Worm (Caenorhabditis elegans) whole organism, L1 larva: ENCODE results near the gene fbxa-9.
A peak's percentile ranks its signal among the peaks of the same experiment; 100 is the strongest.

Experiments used
- Y116A8C.19 ChIP-seq: sonication (generic microtip); optimal IDR thresholded peaks from 2 replicates; lab custom pipeline; 2016; ENCODE audit warnings: missing compliant biosample characterization, missing genetic modification characterization, borderline replicate concordance
- ceh-82 ChIP-seq, 3 experiments: fragments of 150-350 bp in 1 of 3; sonication (generic microtip) in 2 of 3; optimal IDR thresholded peaks; 2 replicates each; lab custom pipeline; 2014 to 2017; ENCODE audit warnings: missing biosample characterization in 3 of 3, missing genetic modification characterization in 3 of 3
- ceh-88 ChIP-seq: fragments of 200-800 bp; sonication (Bioruptor generic); IDR thresholded peaks from 2 replicates; pipeline ENCODE4 v1.3.6; 2022; ENCODE audit warnings: missing genetic modification characterization, missing compliant biosample characterization
- ces-1 ChIP-seq: fragments of 150-350 bp; optimal IDR thresholded peaks from 2 replicates; lab custom pipeline; 2014; ENCODE audit warnings: missing biosample characterization, missing genetic modification reagents, missing genetic modification characterization
- dpl-1 ChIP-seq, 3 experiments: fragments of 150-350 bp in 2 of 3; sonication (generic microtip) in 1 of 3; optimal IDR thresholded peaks; 2 replicates each; lab custom pipeline; 2014 to 2017; ENCODE audit warnings: missing biosample characterization in 3 of 3, missing genetic modification characterization in 3 of 3, missing genetic modification reagents in 3 of 3
- dsc-1 ChIP-seq: sonication (generic microtip); optimal IDR thresholded peaks from 2 replicates; lab custom pipeline; 2016; ENCODE audit warnings: mild to moderate bottlenecking, missing genetic modification characterization, missing compliant biosample characterization
- efl-1 ChIP-seq, 4 experiments: fragments of 150-350 bp; optimal IDR thresholded peaks in 3 of 4; peaks in 1 of 4; 1 replicate in 1 of 4; 2 replicates in 3 of 4; lab custom pipeline; 2014; ENCODE audit warnings: missing biosample characterization in 2 of 4, missing genetic modification characterization in 2 of 4, missing genetic modification reagents in 2 of 4
- efl-3 ChIP-seq: fragments of 200-800 bp; sonication (Bioruptor generic); optimal IDR thresholded peaks from 2 replicates; lab custom pipeline; 2018; ENCODE audit warnings: mild to moderate bottlenecking, missing genetic modification characterization, missing compliant biosample characterization
- egl-13 ChIP-seq: sonication (generic microtip); optimal IDR thresholded peaks from 2 replicates; lab custom pipeline; 2016; ENCODE audit warnings: missing genotype, missing genetic modification reagents, missing genetic modification characterization, missing compliant biosample characterization
- egl-27 ChIP-seq, 2 experiments: fragments of 150-350 bp in 1 of 2; sonication (generic microtip); optimal IDR thresholded peaks; 3 replicates each; lab custom pipeline; 2017 to 2018; ENCODE audit warnings: missing biosample characterization in 2 of 2, missing genetic modification characterization in 2 of 2, missing genetic modification reagents in 2 of 2
- ets-5 ChIP-seq: fragments of 200-800 bp; sonication (Bioruptor generic); IDR thresholded peaks from 2 replicates; pipeline ENCODE4 v1.3.6; 2022; ENCODE audit warnings: missing genetic modification characterization, missing compliant biosample characterization
- fkh-8 ChIP-seq: sonication (generic microtip); optimal IDR thresholded peaks from 2 replicates; lab custom pipeline; 2016; ENCODE audit warnings: mild to moderate bottlenecking, missing genetic modification characterization, missing compliant biosample characterization
- hlh-17 ChIP-seq: fragments of 200-800 bp; sonication (Bioruptor generic); optimal IDR thresholded peaks from 2 replicates; lab custom pipeline; 2018; ENCODE audit warnings: missing genetic modification characterization, mild to moderate bottlenecking, missing compliant biosample characterization, moderate library complexity, borderline replicate concordance
- hlh-4 ChIP-seq: sonication (generic microtip); optimal IDR thresholded peaks from 2 replicates; lab custom pipeline; 2016; ENCODE audit warnings: mild to moderate bottlenecking, missing genetic modification characterization, missing compliant biosample characterization
- lin-13 ChIP-seq: fragments of 150-350 bp; optimal IDR thresholded peaks from 2 replicates; lab custom pipeline; 2014; ENCODE audit warnings: missing biosample characterization, missing genetic modification reagents, missing genetic modification characterization
- lin-14 ChIP-seq: fragments of 200-800 bp; sonication (Bioruptor generic); optimal IDR thresholded peaks from 2 replicates; lab custom pipeline; 2018; ENCODE audit warnings: mild to moderate bottlenecking, missing genetic modification characterization, moderate library complexity, missing compliant biosample characterization
- lin-15B ChIP-seq: fragments of 150-350 bp; sonication (generic microtip); optimal IDR thresholded peaks from 3 replicates; lab custom pipeline; 2014; ENCODE audit warnings: missing biosample characterization, missing genetic modification characterization
- lin-35 ChIP-seq, 2 experiments: fragments of 150-350 bp; optimal IDR thresholded peaks; 2 replicates each; lab custom pipeline; 2014; ENCODE audit warnings: missing biosample characterization in 2 of 2, missing genetic modification characterization in 2 of 2, missing genetic modification reagents in 2 of 2
- lsy-2 ChIP-seq, 2 experiments: fragments of 150-350 bp; optimal IDR thresholded peaks; 2 replicates each; lab custom pipeline; 2014; ENCODE audit warnings: missing biosample characterization in 2 of 2, missing genetic modification characterization in 2 of 2
- mab-9 ChIP-seq: fragments of 200-800 bp; sonication (Bioruptor generic); IDR thresholded peaks from 2 replicates; pipeline ENCODE4 v1.3.6; 2022; ENCODE audit warnings: missing genetic modification reagents, missing genetic modification characterization, missing compliant biosample characterization
- mep-1 ChIP-seq: fragments of 150-350 bp; optimal IDR thresholded peaks from 2 replicates; lab custom pipeline; 2014; ENCODE audit warnings: missing biosample characterization, missing genetic modification characterization
- nhr-11 ChIP-seq: fragments of 150-350 bp; optimal IDR thresholded peaks from 2 replicates; lab custom pipeline; 2014; ENCODE audit warnings: missing biosample characterization, missing genetic modification characterization
- nhr-20 ChIP-seq: sonication (generic microtip); optimal IDR thresholded peaks from 2 replicates; lab custom pipeline; 2016; ENCODE audit warnings: mild to moderate bottlenecking, missing genetic modification characterization, missing compliant biosample characterization
- nhr-237 ChIP-seq: fragments of 150-350 bp; optimal IDR thresholded peaks from 2 replicates; lab custom pipeline; 2014; ENCODE audit warnings: missing biosample characterization, missing genetic modification characterization
- nhr-28 ChIP-seq: fragments of 150-350 bp; optimal IDR thresholded peaks from 2 replicates; lab custom pipeline; 2014; ENCODE audit warnings: missing biosample characterization, missing genetic modification characterization
- nhr-71 ChIP-seq: sonication (generic microtip); optimal IDR thresholded peaks from 2 replicates; lab custom pipeline; 2016; ENCODE audit warnings: mild to moderate bottlenecking, missing genetic modification characterization, moderate library complexity, missing compliant biosample characterization
- nhr-76 ChIP-seq: sonication (generic microtip); optimal IDR thresholded peaks from 2 replicates; lab custom pipeline; 2017; ENCODE audit warnings: missing biosample characterization, missing genetic modification characterization
- nhr-85 ChIP-seq: sonication (generic microtip); peaks from one replicate; lab custom pipeline; 2016; ENCODE audit warnings: missing genetic modification characterization, inconsistent platforms, missing compliant biosample characterization
- nhr-90 ChIP-seq: sonication (generic microtip); optimal IDR thresholded peaks from 2 replicates; lab custom pipeline; 2016; ENCODE audit warnings: mild to moderate bottlenecking, missing genetic modification characterization, missing compliant biosample characterization; ENCODE audit not compliant: poor library complexity
- pag-3 ChIP-seq: sonication (generic microtip); optimal IDR thresholded peaks from 2 replicates; lab custom pipeline; 2017; ENCODE audit warnings: missing genetic modification characterization, mild to moderate bottlenecking, missing compliant biosample characterization, antibody characterized with exemption, borderline replicate concordance; ENCODE audit not compliant: insufficient read depth
- pax-3 ChIP-seq: fragments of 200-800 bp; sonication (Bioruptor generic); optimal IDR thresholded peaks from 2 replicates; lab custom pipeline; 2018; ENCODE audit warnings: mild to moderate bottlenecking, missing genetic modification characterization, moderate library complexity, missing compliant biosample characterization
- skn-1 ChIP-seq: fragments of 150-350 bp; optimal IDR thresholded peaks from 2 replicates; lab custom pipeline; 2014; ENCODE audit warnings: missing biosample characterization, missing genetic modification characterization
- swsn-7 ChIP-seq: sonication (generic microtip); optimal IDR thresholded peaks from 2 replicates; lab custom pipeline; 2016; ENCODE audit warnings: missing genetic modification characterization, missing compliant biosample characterization
- unc-30 ChIP-seq: sonication (generic microtip); optimal IDR thresholded peaks from 2 replicates; lab custom pipeline; 2017; ENCODE audit warnings: missing biosample characterization, missing genetic modification characterization
- unc-62 ChIP-seq: fragments of 150-350 bp; optimal IDR thresholded peaks from 2 replicates; lab custom pipeline; 2014; ENCODE audit warnings: missing biosample characterization, missing genetic modification reagents, missing genetic modification characterization
- xbp-1 ChIP-seq: sonication (generic microtip); optimal IDR thresholded peaks from 2 replicates; lab custom pipeline; 2016; ENCODE audit warnings: missing genetic modification characterization, missing compliant biosample characterization
- zip-4 ChIP-seq: fragments of 200-800 bp; sonication (Bioruptor generic); optimal IDR thresholded peaks from 2 replicates; lab custom pipeline; 2018; ENCODE audit warnings: mild to moderate bottlenecking, missing genetic modification characterization, moderate library complexity, missing compliant biosample characterization

The fbxa-9 gene

DNA sequence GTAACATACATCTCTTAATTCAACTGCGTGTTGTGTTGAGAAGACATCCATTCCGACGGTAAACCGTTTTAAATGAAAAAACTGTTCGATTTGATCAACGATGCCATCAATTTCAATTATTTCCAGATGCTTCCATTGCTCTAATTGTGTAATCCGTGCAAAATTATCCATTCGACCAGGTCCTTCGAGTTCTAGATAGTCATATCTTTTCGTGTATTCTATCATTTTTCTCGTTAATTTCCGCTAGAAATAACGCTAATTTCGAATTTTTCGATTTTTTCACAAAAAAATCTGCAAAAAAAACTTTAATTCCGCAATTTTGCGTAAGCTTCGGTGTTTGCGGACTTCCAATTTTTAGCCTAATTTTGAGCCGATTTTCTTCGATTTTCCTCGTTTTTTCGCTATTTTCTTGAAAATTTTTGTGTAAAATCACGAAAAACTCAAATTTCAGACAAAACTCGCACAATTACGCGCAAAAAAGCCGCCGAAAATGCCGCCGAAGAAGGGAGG, 47.6 kb downstream of the fbxa-9 start, which contains the start of the genes fbxa-66 and iffb-1 (continued):
- no peak for TF ChIP-seq nhr-28 (tag; lab: Kevin White, UChicago)
- TF ChIP-seq fkh-8, result no peak
- no peak for TF ChIP-seq hlh-17 (GFP tag; lab: Kevin White, UChicago)
- TF ChIP-seq mep-1 (tag; lab: Kevin White, UChicago), result peak; percentile 51
- TF ChIP-seq unc-30, result no peak
- TF ChIP-seq skn-1 (tag; lab: Kevin White, UChicago), result peak; percentile 9
- TF ChIP-seq nhr-237 (tag; lab: Kevin White, UChicago), result no peak
- peak; percentile 25 to 70 (median 55) for TF ChIP-seq dpl-1 (GFP tag; optimal IDR thresholded peaks at IDR 0.05; lab: Kevin White, UChicago)
- TF ChIP-seq nhr-76 (tag; lab: Kevin White, UChicago), result no peak
- TF ChIP-seq dsc-1, result no peak
- peak in 1 of 3 experiments; percentile 30 for TF ChIP-seq ceh-82 (tag; optimal IDR thresholded peaks at IDR 0.05; lab: Kevin White, UChicago)
- no peak for TF ChIP-seq nhr-90
- TF ChIP-seq mab-9 (GFP tag; lab: Robert Waterston, UW), result no peak
- no peak for TF ChIP-seq swsn-7 (tag; lab: Kevin White, UChicago)
- no peak for TF ChIP-seq lin-15B (tag; lab: Kevin White, UChicago)
- TF ChIP-seq hlh-4 (tag; lab: Kevin White, UChicago), result no peak
- no peak for TF ChIP-seq pax-3
- no peak for TF ChIP-seq nhr-71 (tag; lab: Kevin White, UChicago)
- no peak for TF ChIP-seq egl-13
- TF ChIP-seq, all 84 proteins: peak for 11

DNA sequence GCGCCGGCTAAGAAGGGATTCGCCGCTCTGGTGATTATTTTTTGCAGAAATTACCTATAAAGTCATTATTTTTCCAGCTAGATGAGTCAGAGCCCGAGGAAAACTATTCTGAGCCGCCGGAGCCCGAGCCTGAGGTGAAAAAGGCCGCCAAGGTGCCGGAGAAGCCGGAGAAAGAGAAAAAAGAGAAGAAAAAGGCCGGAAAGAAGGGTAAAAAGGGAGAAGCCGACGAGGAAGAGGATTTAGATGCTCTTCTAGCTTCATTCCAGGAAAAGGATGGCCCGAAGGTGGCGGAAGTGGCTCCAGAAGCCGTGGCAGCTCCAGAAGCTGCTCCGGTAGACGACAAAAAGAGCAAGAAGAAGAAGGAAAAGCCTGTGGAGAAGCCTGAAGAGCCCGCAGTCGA, 48.2 kb downstream of the fbxa-9 start:
- no peak for TF ChIP-seq efl-1 (optimal IDR thresholded peaks at IDR 0.05; lab: Kevin White, UChicago)
- TF ChIP-seq efl-1 (GFP tag; optimal IDR thresholded peaks at IDR 0.05 in 1 of 2; lab: Kevin White, UChicago), result peak in 1 of 2 experiments; percentile 68
- no peak for TF ChIP-seq ces-1 (GFP tag; lab: Kevin White, UChicago)

DNA sequence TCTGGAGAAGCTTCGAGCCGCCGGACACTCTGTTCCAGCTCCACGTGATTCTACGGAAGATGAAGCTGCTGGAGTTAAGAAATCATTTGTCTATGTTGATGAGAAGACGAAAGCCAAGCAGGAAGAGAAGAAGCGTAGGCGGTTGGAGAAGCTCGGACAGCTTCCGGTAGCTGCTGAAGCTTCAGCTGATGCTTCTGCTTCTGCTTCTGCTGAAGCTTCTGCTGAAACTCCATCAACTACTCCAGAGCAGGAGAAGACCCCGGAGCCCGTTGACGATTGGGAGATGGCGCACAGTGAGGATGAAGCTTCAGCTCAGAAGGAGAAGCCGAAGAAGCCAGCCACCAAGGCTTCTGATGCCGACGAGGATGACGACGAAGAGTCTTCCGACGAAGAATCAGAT, 50.0 kb downstream of the fbxa-9 start:
- TF ChIP-seq unc-62 (GFP tag; lab: Kevin White, UChicago), result no peak
- no peak for TF ChIP-seq nhr-85
- TF ChIP-seq zip-4, result no peak
- no peak for TF ChIP-seq nhr-11
- no peak for TF ChIP-seq ets-5 (GFP tag; lab: Robert Waterston, UW)
- TF ChIP-seq xbp-1 (tag; lab: Kevin White, UChicago), result no peak
- TF ChIP-seq nhr-76 (tag; lab: Kevin White, UChicago), result no peak
- no peak for TF ChIP-seq lin-14
- TF ChIP-seq pag-3, result no peak
- no peak for TF ChIP-seq hlh-4 (tag; lab: Kevin White, UChicago)
- no peak for TF ChIP-seq lin-13 (GFP tag; lab: Kevin White, UChicago)
- TF ChIP-seq efl-3 (GFP tag; lab: Kevin White, UChicago), result no peak
- no peak for TF ChIP-seq Y116A8C.19 (tag; lab: Kevin White, UChicago)
- no peak for TF ChIP-seq egl-27 (tag; optimal IDR thresholded peaks at IDR 0.05; lab: Kevin White, UChicago)
- no peak for TF ChIP-seq lsy-2 (tag; optimal IDR thresholded peaks at IDR 0.05; lab: Kevin White, UChicago)
- TF ChIP-seq ceh-88 (GFP tag; lab: Robert Waterston, UW), result no peak
- TF ChIP-seq nhr-20 (tag; lab: Kevin White, UChicago), result no peak
- no peak for TF ChIP-seq lin-35 (GFP tag; optimal IDR thresholded peaks at IDR 0.05; lab: Kevin White, UChicago)
- no peak for TF ChIP-seq efl-1 (optimal IDR thresholded peaks at IDR 0.05; lab: Kevin White, UChicago)
- no peak for TF ChIP-seq efl-1 (GFP tag; optimal IDR thresholded peaks at IDR 0.05 in 1 of 2; lab: Kevin White, UChicago)
